Worm (Caenorhabditis elegans) whole organism, mixed stage, embryonic: Measurements from ENCODE around the gene trxr-2.

Experiments
- M03D4.4 ChIP-seq: sonication (generic microtip); optimal IDR thresholded peaks from 2 replicates; lab custom pipeline; 2017; ENCODE audit warnings: mild to moderate bottlenecking, missing genetic modification characterization, missing compliant biosample characterization
- bed-3 ChIP-seq: fragments of 200-800 bp; sonication (Bioruptor generic); optimal IDR thresholded peaks from 3 replicates; lab custom pipeline; 2018; ENCODE audit warnings: mild to moderate bottlenecking, missing genetic modification characterization, moderate library complexity, missing compliant biosample characterization
- blmp-1 ChIP-seq: fragments of 150-350 bp; optimal IDR thresholded peaks from 2 replicates; lab custom pipeline; 2014; ENCODE audit warnings: missing biosample characterization, missing genetic modification characterization
- ceh-39 ChIP-seq: fragments of 150-350 bp; optimal IDR thresholded peaks from 2 replicates; lab custom pipeline; 2014; ENCODE audit warnings: missing biosample characterization, missing genetic modification characterization
- ceh-43 ChIP-seq: fragments of 200-800 bp; sonication (Bioruptor generic); optimal IDR thresholded peaks from 2 replicates; lab custom pipeline; 2018; ENCODE audit warnings: mild to moderate bottlenecking, missing genetic modification characterization, moderate library complexity, missing compliant biosample characterization
- ceh-83 ChIP-seq: fragments of 200-800 bp; sonication (Bioruptor generic); optimal IDR thresholded peaks from 2 replicates; lab custom pipeline; 2018; ENCODE audit warnings: mild to moderate bottlenecking, missing genetic modification characterization, missing compliant biosample characterization
- ces-1 ChIP-seq: fragments of 150-350 bp; optimal IDR thresholded peaks from 2 replicates; lab custom pipeline; 2014; ENCODE audit warnings: missing biosample characterization, missing genetic modification reagents, missing genetic modification characterization
- cnd-1 ChIP-seq: fragments of 200-800 bp; sonication (Bioruptor generic); optimal IDR thresholded peaks from 2 replicates; lab custom pipeline; 2018; ENCODE audit warnings: mild to moderate bottlenecking, missing genetic modification characterization, missing compliant biosample characterization
- drap-1 ChIP-seq: fragments of 200-800 bp; sonication (Bioruptor generic); optimal IDR thresholded peaks from 3 replicates; lab custom pipeline; 2018; ENCODE audit warnings: mild to moderate bottlenecking, missing genetic modification characterization, missing compliant biosample characterization
- elt-1 ChIP-seq: sonication (generic microtip); optimal IDR thresholded peaks from 2 replicates; lab custom pipeline; 2017; ENCODE audit warnings: missing genetic modification characterization, mild to moderate bottlenecking, missing compliant biosample characterization, antibody characterized with exemption, moderate library complexity, borderline replicate concordance; ENCODE audit not compliant: insufficient read depth
- elt-3 ChIP-seq: fragments of 150-350 bp; optimal IDR thresholded peaks from 2 replicates; lab custom pipeline; 2014; ENCODE audit warnings: missing biosample characterization, missing genetic modification characterization
- flh-1 ChIP-seq: fragments of 200-800 bp; sonication (Bioruptor generic); optimal IDR thresholded peaks from 2 replicates; lab custom pipeline; 2018; ENCODE audit warnings: mild to moderate bottlenecking, missing genetic modification characterization, moderate library complexity, missing compliant biosample characterization
- ham-2 ChIP-seq: fragments of 200-800 bp; sonication (Bioruptor generic); optimal IDR thresholded peaks from 2 replicates; lab custom pipeline; 2018; ENCODE audit warnings: mild to moderate bottlenecking, missing genetic modification characterization, missing compliant biosample characterization
- hlh-1 ChIP-seq: fragments of 150-350 bp; optimal IDR thresholded peaks from 2 replicates; lab custom pipeline; 2014; ENCODE audit warnings: missing biosample characterization, missing genetic modification reagents, missing genetic modification characterization
- lin-13 ChIP-seq: fragments of 150-350 bp; optimal IDR thresholded peaks from 2 replicates; lab custom pipeline; 2014; ENCODE audit warnings: missing biosample characterization, missing genetic modification characterization
- lin-32 ChIP-seq: fragments of 200-800 bp; sonication (Bioruptor generic); optimal IDR thresholded peaks from 2 replicates; lab custom pipeline; 2018; ENCODE audit warnings: mild to moderate bottlenecking, missing genetic modification characterization, missing compliant biosample characterization
- lsy-2 ChIP-seq: fragments of 150-350 bp; optimal IDR thresholded peaks from 2 replicates; lab custom pipeline; 2014; ENCODE audit warnings: missing biosample characterization, missing genetic modification characterization
- mab-5 ChIP-seq: fragments of 150-350 bp; optimal IDR thresholded peaks from 2 replicates; lab custom pipeline; 2014; ENCODE audit warnings: missing biosample characterization, missing genetic modification characterization
- mep-1 ChIP-seq: fragments of 150-350 bp; optimal IDR thresholded peaks from 2 replicates; lab custom pipeline; 2017; ENCODE audit warnings: missing biosample characterization, missing genetic modification reagents, missing genetic modification characterization, inconsistent platforms
- mls-2 ChIP-seq: sonication (generic microtip); optimal IDR thresholded peaks from 2 replicates; lab custom pipeline; 2016; ENCODE audit warnings: mild to moderate bottlenecking, missing genetic modification characterization, moderate library complexity, missing compliant biosample characterization
- nhr-12 ChIP-seq: fragments of 150-350 bp; optimal IDR thresholded peaks from 2 replicates; lab custom pipeline; 2014; ENCODE audit warnings: missing biosample characterization, missing genetic modification characterization
- nhr-2 ChIP-seq: fragments of 150-350 bp; optimal IDR thresholded peaks from 2 replicates; lab custom pipeline; 2014; ENCODE audit warnings: missing biosample characterization, missing genetic modification characterization
- nhr-237 ChIP-seq: fragments of 150-350 bp; optimal IDR thresholded peaks from 2 replicates; lab custom pipeline; 2014; ENCODE audit warnings: missing biosample characterization, missing genetic modification characterization
- nhr-28 ChIP-seq: fragments of 150-350 bp; optimal IDR thresholded peaks from 2 replicates; lab custom pipeline; 2014; ENCODE audit warnings: missing biosample characterization, missing genetic modification characterization
- nhr-76 ChIP-seq: sonication (generic microtip); optimal IDR thresholded peaks from 2 replicates; lab custom pipeline; 2017; ENCODE audit warnings: missing biosample characterization, missing genetic modification characterization
- pha-4 ChIP-seq: fragments of 150-350 bp; optimal IDR thresholded peaks from 2 replicates; lab custom pipeline; 2018; ENCODE audit warnings: missing biosample characterization, missing genetic modification reagents, missing genetic modification characterization
- sem-2 ChIP-seq: fragments of 200-800 bp; sonication (Bioruptor generic); optimal IDR thresholded peaks from 2 replicates; lab custom pipeline; 2018; ENCODE audit warnings: mild to moderate bottlenecking, missing genetic modification characterization, missing compliant biosample characterization
- snpc-4 ChIP-seq: fragments of 150-350 bp; optimal IDR thresholded peaks from 2 replicates; lab custom pipeline; 2014; ENCODE audit warnings: missing biosample characterization, missing genetic modification characterization
- sptf-1 ChIP-seq: sonication (generic microtip); optimal IDR thresholded peaks from 2 replicates; lab custom pipeline; 2017; ENCODE audit warnings: mild to moderate bottlenecking, missing genetic modification characterization, moderate library complexity, missing compliant biosample characterization
- tbx-8 ChIP-seq: fragments of 200-800 bp; sonication (Bioruptor generic); optimal IDR thresholded peaks from 2 replicates; lab custom pipeline; 2018; ENCODE audit warnings: mild to moderate bottlenecking, missing genetic modification characterization, moderate library complexity, missing compliant biosample characterization
- unc-120 ChIP-seq: sonication (generic microtip); optimal IDR thresholded peaks from 2 replicates; lab custom pipeline; 2017; ENCODE audit warnings: missing genetic modification characterization, missing compliant biosample characterization; ENCODE audit not compliant: poor library complexity, severe bottlenecking
- unc-39 ChIP-seq: fragments of 150-350 bp; optimal IDR thresholded peaks from 2 replicates; lab custom pipeline; 2014; ENCODE audit warnings: missing biosample characterization, missing genetic modification characterization
- unc-62 ChIP-seq: fragments of 150-350 bp; optimal IDR thresholded peaks from 2 replicates; lab custom pipeline; 2014; ENCODE audit warnings: missing biosample characterization, missing genetic modification reagents, missing genetic modification characterization
- zip-8 ChIP-seq: fragments of 150-350 bp; optimal IDR thresholded peaks from 2 replicates; lab custom pipeline; 2014; ENCODE audit warnings: missing biosample characterization, missing genetic modification characterization
- ztf-11 ChIP-seq: fragments of 150-350 bp; optimal IDR thresholded peaks from 2 replicates; lab custom pipeline; 2014; ENCODE audit warnings: missing biosample characterization, missing genetic modification characterization

The trxr-2 gene

DNA sequence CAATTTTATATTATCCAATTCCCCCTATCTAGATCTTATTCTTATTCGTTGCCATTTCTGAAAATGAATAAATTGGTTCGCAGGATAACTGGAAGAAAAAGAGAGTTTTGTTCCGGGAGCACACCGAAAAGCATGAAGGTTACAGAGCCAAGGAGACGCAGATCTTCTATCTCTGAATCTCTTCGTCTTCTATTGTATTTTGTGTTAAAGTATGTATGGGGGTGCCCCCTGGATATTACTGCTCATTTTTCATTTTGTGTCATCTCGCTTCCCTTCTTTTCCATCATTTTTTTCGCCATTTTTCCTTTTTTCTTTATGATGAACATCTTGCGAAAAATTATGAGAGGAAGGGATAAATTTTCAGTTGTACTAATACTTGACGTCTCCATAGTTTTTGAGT is 20.1 kb downstream of the trxr-2 start:
- no peak for TF ChIP-seq ham-2 (GFP tag; lab: Kevin White, UChicago)
- TF ChIP-seq zip-8 (tag; lab: Kevin White, UChicago): no peak
- no peak for TF ChIP-seq pha-4 (tag; lab: Kevin White, UChicago)
- TF ChIP-seq, all 35 proteins: peak for 0

DNA sequence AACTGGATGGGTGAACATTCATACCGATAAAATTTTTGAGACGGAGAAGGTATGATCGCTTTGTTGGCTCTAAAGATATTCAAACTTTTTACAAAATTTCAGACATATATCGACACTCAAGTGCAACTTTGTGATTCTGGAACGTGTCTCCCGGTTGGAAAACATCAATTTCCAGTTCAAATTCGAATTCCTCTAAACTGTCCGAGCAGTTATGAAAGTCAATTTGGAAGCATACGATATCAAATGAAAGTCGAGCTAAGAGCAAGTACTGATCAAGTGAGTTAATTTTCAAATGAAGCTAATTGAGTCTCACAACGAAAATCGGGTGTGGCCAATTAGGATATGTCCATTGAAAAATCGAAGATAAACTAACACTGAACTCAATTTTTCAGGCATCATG is 20.8 kb downstream of the trxr-2 start:
- no peak for TF ChIP-seq nhr-12 (tag; lab: Kevin White, UChicago)
- TF ChIP-seq cnd-1: no peak
- no peak for TF ChIP-seq ceh-39 (tag; lab: Kevin White, UChicago)
- no peak for TF ChIP-seq nhr-237 (tag; lab: Kevin White, UChicago)
- no peak for TF ChIP-seq pha-4 (tag; lab: Kevin White, UChicago)
- TF ChIP-seq zip-8 (tag; lab: Kevin White, UChicago): no peak
- TF ChIP-seq ztf-11 (tag; lab: Kevin White, UChicago): no peak
- TF ChIP-seq unc-39 (tag; lab: Kevin White, UChicago): no peak
- TF ChIP-seq mls-2: no peak
- no peak for TF ChIP-seq ceh-83 (GFP tag; lab: Kevin White, UChicago)
- TF ChIP-seq bed-3: no peak
- no peak for TF ChIP-seq ham-2 (GFP tag; lab: Kevin White, UChicago)
- TF ChIP-seq nhr-2: no peak
- no peak for TF ChIP-seq unc-62
- TF ChIP-seq lin-13 (tag; lab: Kevin White, UChicago): no peak
- no peak for TF ChIP-seq sptf-1 (tag; lab: Kevin White, UChicago)
- no peak for TF ChIP-seq nhr-28 (tag; lab: Kevin White, UChicago)
- no peak for TF ChIP-seq ces-1 (GFP tag; lab: Kevin White, UChicago)
- TF ChIP-seq tbx-8: no peak
- no peak for TF ChIP-seq mab-5
- TF ChIP-seq, all 35 proteins: peak for 0

DNA sequence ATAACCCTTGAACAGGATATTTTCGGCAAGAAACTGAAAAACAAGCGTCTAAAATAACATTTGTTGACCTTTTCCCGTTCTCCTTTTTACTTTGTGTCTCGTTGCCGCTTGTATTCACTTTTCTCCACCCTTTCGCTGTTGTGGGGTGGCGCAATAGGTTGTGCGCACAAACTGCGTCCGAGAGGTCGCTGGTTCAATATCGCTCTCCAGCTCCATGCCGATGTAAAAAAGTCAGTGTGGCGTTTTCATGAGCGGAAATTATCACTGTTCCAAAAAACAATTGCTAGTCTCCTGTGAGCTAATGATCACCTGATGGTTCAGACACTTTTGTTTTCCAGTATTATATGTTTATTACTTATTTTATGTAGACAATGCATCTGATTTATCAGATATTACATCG is 24.0 kb downstream of the trxr-2 start:
- peak; percentile 45 for TF ChIP-seq elt-3
- TF ChIP-seq drap-1: peak; percentile 95
- TF ChIP-seq sem-2 (GFP tag; lab: Kevin White, UChicago): peak; percentile 86
- peak; percentile 17 for TF ChIP-seq lsy-2 (tag; lab: Kevin White, UChicago)
- TF ChIP-seq mep-1 (tag; lab: Kevin White, UChicago): no peak
- TF ChIP-seq ceh-83 (GFP tag; lab: Kevin White, UChicago): peak; percentile 53
- no peak for TF ChIP-seq nhr-76
- peak; percentile 96 for TF ChIP-seq sptf-1 (tag; lab: Kevin White, UChicago)
- peak; percentile 94 for TF ChIP-seq ham-2 (GFP tag; lab: Kevin White, UChicago)
- no peak for TF ChIP-seq mab-5
- TF ChIP-seq pha-4 (tag; lab: Kevin White, UChicago): peak; percentile 69
- TF ChIP-seq unc-62: peak; percentile 50
- peak; percentile 34 for TF ChIP-seq lin-13 (tag; lab: Kevin White, UChicago)
- TF ChIP-seq hlh-1 (tag; lab: Kevin White, UChicago): peak; percentile 62
- TF ChIP-seq nhr-237 (tag; lab: Kevin White, UChicago): peak; percentile 21
- no peak for TF ChIP-seq nhr-12 (tag; lab: Kevin White, UChicago)
- TF ChIP-seq flh-1 (GFP tag; lab: Kevin White, UChicago): peak; percentile 84
- peak; percentile 29 for TF ChIP-seq zip-8 (tag; lab: Kevin White, UChicago)
- peak; percentile 88 for TF ChIP-seq unc-120 (tag; lab: Kevin White, UChicago)
- no peak for TF ChIP-seq blmp-1 (tag; lab: Kevin White, UChicago)
- TF ChIP-seq nhr-2: no peak
- peak; percentile 66 for TF ChIP-seq unc-39 (tag; lab: Kevin White, UChicago)
- peak; percentile 96 for TF ChIP-seq cnd-1
- TF ChIP-seq lin-32 (GFP tag; lab: Kevin White, UChicago): peak; percentile 93
- TF ChIP-seq ceh-43 (GFP tag; lab: Kevin White, UChicago): peak; percentile 89
- peak; percentile 77 for TF ChIP-seq bed-3
- TF ChIP-seq elt-1 (tag; lab: Kevin White, UChicago): peak; percentile 28
- TF ChIP-seq tbx-8: peak; percentile 70
- TF ChIP-seq ces-1 (GFP tag; lab: Kevin White, UChicago): no peak
- TF ChIP-seq ztf-11 (tag; lab: Kevin White, UChicago): peak; percentile 42
- TF ChIP-seq ceh-39 (tag; lab: Kevin White, UChicago): peak; percentile 31
- TF ChIP-seq snpc-4 (tag; lab: Kevin White, UChicago): no peak
- TF ChIP-seq nhr-28 (tag; lab: Kevin White, UChicago): peak; percentile 50
- peak; percentile 96 for TF ChIP-seq M03D4.4 (tag; lab: Kevin White, UChicago)
- TF ChIP-seq mls-2: peak; percentile 97
